Fruit fly (Drosophila melanogaster): ENCODE data around the gene Alg13.

- TF ChIP-seq kay (GFP tag; ENCODE audit: borderline replicate concordance) (no peak), CG1620 (GFP tag; optimal IDR thresholded peaks at IDR 0.05) (no peak), Clk (GFP tag; optimal IDR thresholded peaks at IDR 0.05) (no peak), CG12768 (GFP tag; optimal IDR thresholded peaks at IDR 0.05) (no peak)
These were observed 42.3 kb downstream of the Alg13 start for dm6 chr3R:29096009-29096443.

Data from whole organism, adult.